Fruit fly (Drosophila melanogaster) whole organism, embryonic: ENCODE results near the gene CG17111.

ENCODE experiments used
- Abd-B ChIP-seq: fragments of 200-800 bp; sonication (Bioruptor generic); optimal IDR thresholded peaks from 2 replicates; lab custom pipeline; 2018; ENCODE audit warnings: missing biosample characterization, mild to moderate bottlenecking, missing genetic modification characterization, moderate library complexity
- Bteb2 ChIP-seq: fragments of 200-800 bp; sonication (Bioruptor generic); optimal IDR thresholded peaks from 2 replicates; lab custom pipeline; 2016; ENCODE audit warnings: missing biosample characterization, missing genetic modification characterization
- CG10274 ChIP-seq: fragments of 200-800 bp; sonication (Bioruptor generic); optimal IDR thresholded peaks from 3 replicates; lab custom pipeline; 2017; ENCODE audit warnings: missing biosample characterization, mild to moderate bottlenecking, missing genetic modification characterization
- CG10979 ChIP-seq: fragments of 200-800 bp; sonication (Bioruptor generic); optimal IDR thresholded peaks from 2 replicates; lab custom pipeline; 2018; ENCODE audit warnings: missing biosample characterization, mild to moderate bottlenecking, missing genetic modification characterization, moderate library complexity
- CG12071 ChIP-seq: fragments of 200-800 bp; sonication (Bioruptor generic); optimal IDR thresholded peaks from 3 replicates; lab custom pipeline; 2018; ENCODE audit warnings: missing biosample characterization, mild to moderate bottlenecking, missing genetic modification characterization
- CG12155 ChIP-seq: fragments of 200-800 bp; sonication (Bioruptor generic); optimal IDR thresholded peaks from 3 replicates; lab custom pipeline; 2016; ENCODE audit warnings: missing biosample characterization, missing genetic modification characterization
- CG12299 ChIP-seq: fragments of 200-800 bp; sonication (Bioruptor generic); optimal IDR thresholded peaks from 2 replicates; lab custom pipeline; 2018; ENCODE audit warnings: missing biosample characterization, mild to moderate bottlenecking, missing genetic modification characterization
- CG1233 ChIP-seq: fragments of 200-800 bp; sonication (Bioruptor generic); optimal IDR thresholded peaks from 4 replicates; lab custom pipeline; 2018; ENCODE audit warnings: missing biosample characterization, mild to moderate bottlenecking, missing genetic modification characterization
- CG15011 ChIP-seq: fragments of 200-800 bp; sonication (Bioruptor generic); optimal IDR thresholded peaks from 3 replicates; lab custom pipeline; 2018; ENCODE audit warnings: missing biosample characterization, mild to moderate bottlenecking, missing genetic modification characterization
- CG31224 ChIP-seq: fragments of 200-800 bp; sonication (Bioruptor generic); IDR thresholded peaks from 2 replicates; pipeline ENCODE4 v1.3.6; 2022; ENCODE audit warnings: missing biosample characterization, missing genetic modification characterization
- CG3995 ChIP-seq: fragments of 200-800 bp; sonication (Bioruptor generic); optimal IDR thresholded peaks from 3 replicates; lab custom pipeline; 2016; ENCODE audit warnings: missing biosample characterization, missing genetic modification characterization
- CG4820 ChIP-seq: fragments of 200-800 bp; sonication (Bioruptor generic); optimal IDR thresholded peaks from 3 replicates; lab custom pipeline; 2016; ENCODE audit warnings: missing biosample characterization, missing genetic modification characterization
- CG6254 ChIP-seq: fragments of 200-800 bp; sonication (Bioruptor generic); optimal IDR thresholded peaks from 3 replicates; lab custom pipeline; 2017; ENCODE audit warnings: mild to moderate bottlenecking, missing biosample characterization, missing genetic modification reagents, missing genetic modification characterization
- CG9437 ChIP-seq: fragments of 200-800 bp; sonication (Bioruptor generic); optimal IDR thresholded peaks from 2 replicates; lab custom pipeline; 2018; ENCODE audit warnings: missing biosample characterization, mild to moderate bottlenecking, missing genetic modification characterization
- CG9932 ChIP-seq: fragments of 200-800 bp; sonication (Bioruptor generic); IDR thresholded peaks from 2 replicates; pipeline ENCODE4 v1.3.6; 2022; ENCODE audit warnings: missing biosample characterization, missing genetic modification characterization
- Dref ChIP-seq: fragments of 200-800 bp; sonication (Bioruptor generic); IDR thresholded peaks from 2 replicates; pipeline ENCODE4 v1.3.6; 2022; ENCODE audit warnings: missing biosample characterization, missing genetic modification characterization
- E2f1 ChIP-seq: fragments of 200-800 bp; sonication (Bioruptor generic); IDR thresholded peaks from 2 replicates; pipeline ENCODE4 v1.3.6; 2022; ENCODE audit warnings: missing biosample characterization, missing genetic modification characterization
- ERR ChIP-seq: fragments of 200-800 bp; sonication (Bioruptor generic); optimal IDR thresholded peaks from 2 replicates; lab custom pipeline; 2016; ENCODE audit warnings: missing biosample characterization, missing genetic modification characterization
- Fer1 ChIP-seq: fragments of 200-800 bp; sonication (Bioruptor generic); optimal IDR thresholded peaks from 2 replicates; lab custom pipeline; 2017; ENCODE audit warnings: missing biosample characterization, mild to moderate bottlenecking, missing genetic modification characterization
- Fer2 ChIP-seq: fragments of 200-800 bp; sonication (Bioruptor generic); optimal IDR thresholded peaks from 2 replicates; lab custom pipeline; 2018; ENCODE audit warnings: missing biosample characterization, mild to moderate bottlenecking, missing genetic modification characterization, moderate library complexity
- Hand ChIP-seq: fragments of 200-800 bp; sonication (Bioruptor generic); optimal IDR thresholded peaks from 2 replicates; lab custom pipeline; 2017; ENCODE audit warnings: mild to moderate bottlenecking, missing biosample characterization, missing genetic modification reagents, missing genetic modification characterization
- Hr39 ChIP-seq: fragments of >200 bp; optimal IDR thresholded peaks from 2 replicates; lab custom pipeline; 2017
- Max ChIP-seq: fragments of 200-800 bp; sonication (Bioruptor generic); optimal IDR thresholded peaks from 2 replicates; lab custom pipeline; 2016; ENCODE audit warnings: missing biosample characterization, mild to moderate bottlenecking, missing genetic modification characterization
- NC2β ChIP-seq: fragments of 200-800 bp; sonication (Bioruptor generic); optimal IDR thresholded peaks from 2 replicates; lab custom pipeline; 2016; ENCODE audit warnings: missing biosample characterization, missing genetic modification characterization
- Neu2 ChIP-seq: fragments of 200-800 bp; sonication (Bioruptor generic); optimal IDR thresholded peaks from 3 replicates; lab custom pipeline; 2016; ENCODE audit warnings: missing biosample characterization, missing genetic modification characterization, borderline replicate concordance
- Side ChIP-seq: fragments of 200-800 bp; sonication (Bioruptor generic); optimal IDR thresholded peaks from 2 replicates; lab custom pipeline; 2016; ENCODE audit warnings: missing biosample characterization, missing genetic modification characterization
- Sry-δ ChIP-seq: fragments of 200-800 bp; sonication (Bioruptor generic); optimal IDR thresholded peaks from 2 replicates; lab custom pipeline; 2016; ENCODE audit warnings: missing biosample characterization, missing genetic modification characterization
- TFAM ChIP-seq: fragments of 200-800 bp; sonication (Bioruptor generic); optimal IDR thresholded peaks from 2 replicates; lab custom pipeline; 2017; ENCODE audit warnings: missing biosample characterization, missing genetic modification characterization, inconsistent platforms
- Tbp ChIP-seq: fragments of >200 bp; optimal IDR thresholded peaks from 2 replicates; lab custom pipeline; 2018; ENCODE audit warnings: missing biosample characterization, missing genetic modification characterization
- Xrp1 ChIP-seq: fragments of 200-800 bp; sonication (Bioruptor generic); IDR thresholded peaks from 2 replicates; pipeline ENCODE4 v1.3.6; 2022; ENCODE audit warnings: missing biosample characterization, missing genetic modification characterization
- bigmax ChIP-seq: fragments of 200-800 bp; sonication (Bioruptor generic); optimal IDR thresholded peaks from 2 replicates; lab custom pipeline; 2018; ENCODE audit warnings: missing biosample characterization, mild to moderate bottlenecking, missing genetic modification characterization
- btn ChIP-seq: fragments of 200-800 bp; sonication (Bioruptor generic); optimal IDR thresholded peaks from 2 replicates; lab custom pipeline; 2016; ENCODE audit warnings: missing biosample characterization, missing genetic modification characterization
- chif ChIP-seq, 2 experiments: fragments of 200-800 bp; sonication (Bioruptor generic); optimal IDR thresholded peaks; 3 replicates each; lab custom pipeline; 2016; ENCODE audit warnings: missing biosample characterization in 2 of 2, missing genetic modification characterization in 2 of 2
- chinmo ChIP-seq: fragments of 200-800 bp; sonication (Bioruptor generic); IDR thresholded peaks from 4 replicates; pipeline ENCODE4 v1.3.6; 2022; ENCODE audit warnings: missing biosample characterization, missing genetic modification characterization; ENCODE audit not compliant: partially characterized antibody
- crp ChIP-seq, 2 experiments: fragments of 200-800 bp; sonication (Bioruptor generic); optimal IDR thresholded peaks; 2 replicates in 1 of 2; 3 replicates in 1 of 2; lab custom pipeline; 2017; ENCODE audit warnings: missing biosample characterization in 2 of 2, missing genetic modification characterization in 2 of 2, mild to moderate bottlenecking in 1 of 2, moderate library complexity in 1 of 2
- emc ChIP-seq: fragments of 200-800 bp; sonication (Bioruptor generic); optimal IDR thresholded peaks from 2 replicates; lab custom pipeline; 2016; ENCODE audit warnings: missing biosample characterization, missing genetic modification characterization
- fd3F ChIP-seq: fragments of 200-800 bp; sonication (Bioruptor generic); optimal IDR thresholded peaks from 2 replicates; lab custom pipeline; 2018; ENCODE audit warnings: missing biosample characterization, mild to moderate bottlenecking, missing genetic modification characterization, moderate library complexity
- fu2 ChIP-seq: fragments of 200-800 bp; sonication (Bioruptor generic); optimal IDR thresholded peaks from 2 replicates; lab custom pipeline; 2016; ENCODE audit warnings: missing biosample characterization, missing genetic modification characterization
- gfzf ChIP-seq: fragments of 200-800 bp; sonication (Bioruptor generic); optimal IDR thresholded peaks from 2 replicates; lab custom pipeline; 2016; ENCODE audit warnings: missing biosample characterization, mild to moderate bottlenecking, missing genetic modification characterization, moderate library complexity
- grn ChIP-seq: fragments of 200-800 bp; sonication (Bioruptor generic); optimal IDR thresholded peaks from 3 replicates; lab custom pipeline; 2017; ENCODE audit warnings: missing biosample characterization, missing genetic modification characterization
- gro ChIP-seq: fragments of 200-800 bp; sonication (Bioruptor generic); optimal IDR thresholded peaks from 2 replicates; lab custom pipeline; 2016; ENCODE audit warnings: missing biosample characterization, missing genetic modification characterization
- her ChIP-seq: fragments of 200-800 bp; sonication (Bioruptor generic); optimal IDR thresholded peaks from 2 replicates; lab custom pipeline; 2016; ENCODE audit warnings: missing biosample characterization, missing genetic modification characterization
- klu ChIP-seq: fragments of 200-800 bp; sonication (Bioruptor generic); IDR thresholded peaks from 2 replicates; pipeline ENCODE4 v1.3.6; 2022; ENCODE audit warnings: missing biosample characterization, missing genetic modification characterization
- oc ChIP-seq: fragments of 200-800 bp; sonication (Bioruptor generic); optimal IDR thresholded peaks from 2 replicates; lab custom pipeline; 2018; ENCODE audit warnings: missing biosample characterization, mild to moderate bottlenecking, missing genetic modification characterization, moderate library complexity
- pho ChIP-seq: fragments of 200-800 bp; sonication (Bioruptor generic); optimal IDR thresholded peaks from 2 replicates; lab custom pipeline; 2016; ENCODE audit warnings: missing biosample characterization, missing genetic modification characterization
- pnt ChIP-seq: fragments of 200-800 bp; sonication (Bioruptor generic); optimal IDR thresholded peaks from 3 replicates; lab custom pipeline; 2016; ENCODE audit warnings: missing biosample characterization, missing genetic modification characterization
- prd ChIP-seq, 3 experiments: fragments of >200 bp in 2 of 3; fragments of 200-800 bp in 1 of 3; sonication (Bioruptor generic) in 1 of 3; optimal IDR thresholded peaks in 2 of 3; IDR thresholded peaks in 1 of 3; 2 replicates in 2 of 3; 3 replicates in 1 of 3; pipeline versions ENCODE4 v1.3.6 to Lab custom; 2017 to 2022; ENCODE audit warnings: missing biosample characterization in 1 of 3, missing genetic modification characterization in 1 of 3
- sens-2 ChIP-seq: fragments of 200-800 bp; sonication (Bioruptor generic); IDR thresholded peaks from 2 replicates; pipeline ENCODE4 v1.3.6; 2022; ENCODE audit warnings: missing biosample characterization, missing genetic modification characterization
- tll ChIP-seq, 2 experiments: fragments of 200-800 bp in 1 of 2; fragments of >200 bp in 1 of 2; sonication (Bioruptor generic) in 1 of 2; optimal IDR thresholded peaks; 2 replicates each; lab custom pipeline; 2017 to 2019; ENCODE audit warnings: missing biosample characterization in 2 of 2, missing genetic modification characterization in 2 of 2, mild to moderate bottlenecking in 1 of 2, moderate library complexity in 1 of 2
- unpg ChIP-seq: fragments of 200-800 bp; sonication (Bioruptor generic); optimal IDR thresholded peaks from 3 replicates; lab custom pipeline; 2018; ENCODE audit warnings: missing biosample characterization, mild to moderate bottlenecking, missing genetic modification characterization, moderate library complexity
- usp ChIP-seq: fragments of >200 bp; optimal IDR thresholded peaks from 2 replicates; lab custom pipeline; 2017; ENCODE audit warnings: missing biosample characterization, missing genetic modification characterization

CG17111 gene

dm6 chr3R:23048690-23049118 is 18.4 kb downstream of the CG17111 start (continued):
- peak; percentile 47; the same call in 1 of the 2 replicates for TF ChIP-seq CG9932 (GFP tag; lab: Robert Waterston, UW)
- TF ChIP-seq CG15011 (GFP tag; lab: Kevin White, UChicago): peak; percentile 40
- TF ChIP-seq grn (GFP tag; lab: Kevin White, UChicago): peak; percentile 68
- TF ChIP-seq CG10979: peak; percentile 85
- peak; percentile 21 for TF ChIP-seq pnt (GFP tag; lab: Kevin White, UChicago)
- no peak for TF ChIP-seq Neu2 (GFP tag; lab: Kevin White, UChicago)
- peak; percentile 36 for TF ChIP-seq Fer2 (tag; lab: Kevin White, UChicago)
- TF ChIP-seq NC2β (GFP tag; lab: Kevin White, UChicago): no peak
- TF ChIP-seq gfzf (GFP tag; lab: Kevin White, UChicago): no peak
- TF ChIP-seq ERR (GFP tag; lab: Kevin White, UChicago): no peak
- TF ChIP-seq CG12071: peak; percentile 43
- peak; percentile 60 for TF ChIP-seq CG4820
- peak; percentile 79 for TF ChIP-seq fd3F
- peak; percentile 62 for TF ChIP-seq CG1233 (GFP tag; lab: Kevin White, UChicago)
- TF ChIP-seq E2f1: peak; percentile 60
- peak; percentile 59 for TF ChIP-seq CG6254
- TF ChIP-seq emc (GFP tag; lab: Kevin White, UChicago): no peak
- TF ChIP-seq btn (GFP tag; lab: Kevin White, UChicago): no peak
- TF ChIP-seq crp (GFP tag; optimal IDR thresholded peaks at IDR 0.05; lab: Kevin White, UChicago): peak in 1 of 2 experiments; percentile 20
- no peak for TF ChIP-seq tll (GFP tag; optimal IDR thresholded peaks at IDR 0.05; lab: Kevin White, UChicago)
- TF ChIP-seq usp: no peak
- no peak for TF ChIP-seq Hr39
- no peak for TF ChIP-seq Dref
- TF ChIP-seq klu (GFP tag; lab: Robert Waterston, UW): peak; percentile 35; the same call in 1 of the 2 replicates
- no peak for TF ChIP-seq chinmo (GFP tag; lab: Robert Waterston, UW)
- peak; percentile 75 for TF ChIP-seq CG9437 (GFP tag; lab: Kevin White, UChicago)
- TF ChIP-seq Bteb2 (GFP tag; lab: Kevin White, UChicago): peak; percentile 60
- peak; percentile 6; the same call in 1 of the 2 replicates for TF ChIP-seq sens-2 (GFP tag; lab: Robert Waterston, UW)
- TF ChIP-seq Tbp: no peak
- no peak for TF ChIP-seq TFAM (GFP tag; lab: Kevin White, UChicago)
- no peak for TF ChIP-seq pho
- peak; percentile 37 for TF ChIP-seq CG12155
- no peak for TF ChIP-seq Side (GFP tag; lab: Kevin White, UChicago)
- no peak for TF ChIP-seq Sry-δ (GFP tag; lab: Kevin White, UChicago)
- TF ChIP-seq gro (GFP tag; lab: Kevin White, UChicago): peak; percentile 24
- peak; percentile 88 for TF ChIP-seq unpg (GFP tag; lab: Kevin White, UChicago)
- TF ChIP-seq prd (optimal IDR thresholded peaks at IDR 0.05; lab: Kevin White, UChicago): no peak
- TF ChIP-seq prd (GFP tag; IDR thresholded peaks at IDR 0.05; lab: Robert Waterston, UW): peak; percentile 75
- TF ChIP-seq CG3995 (GFP tag; lab: Kevin White, UChicago): no peak
- peak; percentile 53 for TF ChIP-seq Max (GFP tag; lab: Kevin White, UChicago)
- peak; percentile 70 for TF ChIP-seq Abd-B (GFP tag; lab: Kevin White, UChicago)
- peak; percentile 21 for TF ChIP-seq Hand (GFP tag; lab: Kevin White, UChicago)
- TF ChIP-seq Fer1 (GFP tag; lab: Kevin White, UChicago): peak; percentile 72
- TF ChIP-seq bigmax: no peak
- TF ChIP-seq oc (tag; lab: Kevin White, UChicago): peak; percentile 66
- TF ChIP-seq CG12299 (tag; lab: Kevin White, UChicago): peak; percentile 61
- no peak for TF ChIP-seq her
- TF ChIP-seq CG10274 (GFP tag; lab: Kevin White, UChicago): peak; percentile 43
- TF ChIP-seq Xrp1 (GFP tag; lab: Robert Waterston, UW): peak; percentile 80
- TF ChIP-seq fu2 (GFP tag; lab: Kevin White, UChicago): no peak
- no peak for TF ChIP-seq CG31224
- TF ChIP-seq chif (GFP tag; optimal IDR thresholded peaks at IDR 0.05; lab: Kevin White, UChicago): peak; percentile 15 to 49
